Worm (Caenorhabditis elegans) whole organism, L3 larva: ENCODE results near the gene srn-1.

ENCODE experiments used
- R02D3.7 ChIP-seq: fragments of 150-350 bp; optimal IDR thresholded peaks from 2 replicates; lab custom pipeline; 2014; ENCODE audit warnings: missing biosample characterization, missing genetic modification characterization
- ZK546.5 ChIP-seq: sonication (generic microtip); optimal IDR thresholded peaks from 2 replicates; lab custom pipeline; 2017; ENCODE audit warnings: missing biosample characterization, missing genetic modification characterization
- aly-2 ChIP-seq: fragments of 150-350 bp; optimal IDR thresholded peaks from 2 replicates; lab custom pipeline; 2014; ENCODE audit warnings: missing biosample characterization, missing genetic modification characterization
- ama-1 ChIP-seq: fragments of 150-350 bp; optimal IDR thresholded peaks from 2 replicates; lab custom pipeline; 2018
- ceh-16 ChIP-seq: sonication (generic microtip); optimal IDR thresholded peaks from 2 replicates; lab custom pipeline; 2017; ENCODE audit warnings: missing biosample characterization, missing genetic modification characterization
- ceh-28 ChIP-seq: fragments of 150-350 bp; optimal IDR thresholded peaks from 2 replicates; lab custom pipeline; 2014; ENCODE audit warnings: missing biosample characterization, missing genetic modification reagents, missing genetic modification characterization
- ceh-82 ChIP-seq: fragments of 150-350 bp; optimal IDR thresholded peaks from 2 replicates; lab custom pipeline; 2014; ENCODE audit warnings: missing biosample characterization, missing genetic modification characterization
- ceh-9 ChIP-seq: sonication (generic microtip); optimal IDR thresholded peaks from 2 replicates; lab custom pipeline; 2018; ENCODE audit warnings: missing biosample characterization, missing genetic modification characterization
- daf-12 ChIP-seq: fragments of 150-350 bp; optimal IDR thresholded peaks from 2 replicates; lab custom pipeline; 2014; ENCODE audit warnings: missing biosample characterization, missing genetic modification reagents, missing genetic modification characterization
- egl-27 ChIP-seq: sonication (generic microtip); optimal IDR thresholded peaks from 4 replicates; lab custom pipeline; 2017; ENCODE audit warnings: missing biosample characterization, missing genetic modification reagents, missing genetic modification characterization
- egl-5 ChIP-seq: fragments of 150-350 bp; optimal IDR thresholded peaks from 2 replicates; lab custom pipeline; 2017; ENCODE audit warnings: missing biosample characterization, missing genetic modification reagents, missing genetic modification characterization, inconsistent platforms
- elt-1 ChIP-seq: fragments of 150-350 bp; optimal IDR thresholded peaks from 2 replicates; lab custom pipeline; 2014; ENCODE audit warnings: missing biosample characterization, missing genetic modification characterization
- elt-2 ChIP-seq: sonication (generic microtip); optimal IDR thresholded peaks from 2 replicates; lab custom pipeline; 2016; ENCODE audit warnings: missing genetic modification reagents, mild to moderate bottlenecking, missing genetic modification characterization, missing compliant biosample characterization
- elt-3 ChIP-seq, 3 experiments: fragments of 150-350 bp in 1 of 3; sonication (generic microtip) in 2 of 3; optimal IDR thresholded peaks; 2 replicates in 2 of 3; 4 replicates in 1 of 3; lab custom pipeline; 2014 to 2017; ENCODE audit warnings: missing biosample characterization in 3 of 3, missing genetic modification characterization in 3 of 3
- eor-1 ChIP-seq, 2 experiments: fragments of 150-350 bp; optimal IDR thresholded peaks; 2 replicates each; lab custom pipeline; 2014 to 2018; ENCODE audit warnings: missing biosample characterization in 2 of 2, missing genetic modification characterization in 2 of 2
- fkh-10 ChIP-seq: sonication (generic microtip); optimal IDR thresholded peaks from 2 replicates; lab custom pipeline; 2017; ENCODE audit warnings: missing biosample characterization, missing genetic modification reagents, missing genetic modification characterization
- fkh-2 ChIP-seq: fragments of 150-350 bp; optimal IDR thresholded peaks from 2 replicates; lab custom pipeline; 2014; ENCODE audit warnings: missing biosample characterization, missing genetic modification reagents, missing genetic modification characterization
- fos-1 ChIP-seq: fragments of 150-350 bp; optimal IDR thresholded peaks from 2 replicates; lab custom pipeline; 2014; ENCODE audit warnings: missing biosample characterization, missing genetic modification characterization
- hmg-11 ChIP-seq: sonication (generic microtip); optimal IDR thresholded peaks from 2 replicates; lab custom pipeline; 2016; ENCODE audit warnings: missing genetic modification characterization, missing compliant biosample characterization
- jun-1 ChIP-seq: fragments of 150-350 bp; optimal IDR thresholded peaks from 2 replicates; lab custom pipeline; 2014; ENCODE audit warnings: missing biosample characterization, missing genetic modification reagents, missing genetic modification characterization
- lin-15B ChIP-seq: fragments of 150-350 bp; optimal IDR thresholded peaks from 2 replicates; lab custom pipeline; 2014; ENCODE audit warnings: missing biosample characterization, missing genetic modification characterization
- lin-39 ChIP-seq: fragments of 150-350 bp; optimal IDR thresholded peaks from 2 replicates; lab custom pipeline; 2018; ENCODE audit warnings: missing biosample characterization, missing genetic modification reagents, missing genetic modification characterization
- lsy-12 ChIP-seq: sonication (generic microtip); optimal IDR thresholded peaks from 2 replicates; lab custom pipeline; 2016; ENCODE audit warnings: mild to moderate bottlenecking, missing genetic modification characterization, missing compliant biosample characterization
- mdl-1 ChIP-seq: fragments of 150-350 bp; optimal IDR thresholded peaks from 2 replicates; lab custom pipeline; 2014; ENCODE audit warnings: missing biosample characterization, missing genetic modification characterization
- mml-1 ChIP-seq: fragments of 150-350 bp; sonication (generic microtip); optimal IDR thresholded peaks from 3 replicates; lab custom pipeline; 2014; ENCODE audit warnings: missing biosample characterization, missing genetic modification characterization
- nfya-1 ChIP-seq: sonication (generic microtip); optimal IDR thresholded peaks from 2 replicates; lab custom pipeline; 2017; ENCODE audit warnings: missing genetic modification characterization, mild to moderate bottlenecking, missing compliant biosample characterization, antibody characterized with exemption, moderate library complexity; ENCODE audit not compliant: insufficient read depth
- nhr-11 ChIP-seq: fragments of 150-350 bp; optimal IDR thresholded peaks from 2 replicates; lab custom pipeline; 2014; ENCODE audit warnings: missing biosample characterization, missing genetic modification characterization
- nhr-12 ChIP-seq: fragments of 150-350 bp; optimal IDR thresholded peaks from 2 replicates; lab custom pipeline; 2014; ENCODE audit warnings: missing biosample characterization, missing genetic modification characterization
- nhr-23 ChIP-seq: fragments of 150-350 bp; optimal IDR thresholded peaks from 2 replicates; lab custom pipeline; 2014; ENCODE audit warnings: missing biosample characterization, missing genetic modification reagents, missing genetic modification characterization
- nhr-237 ChIP-seq: fragments of 150-350 bp; optimal IDR thresholded peaks from 2 replicates; lab custom pipeline; 2014; ENCODE audit warnings: missing biosample characterization, missing genetic modification characterization
- nhr-25 ChIP-seq: sonication (generic microtip); optimal IDR thresholded peaks from 2 replicates; lab custom pipeline; 2017; ENCODE audit warnings: missing biosample characterization, missing genetic modification characterization
- nhr-28 ChIP-seq: fragments of 150-350 bp; optimal IDR thresholded peaks from 2 replicates; lab custom pipeline; 2014; ENCODE audit warnings: missing biosample characterization, missing genetic modification characterization
- nhr-43 ChIP-seq: sonication (generic microtip); optimal IDR thresholded peaks from 2 replicates; lab custom pipeline; 2016; ENCODE audit warnings: mild to moderate bottlenecking, missing genetic modification characterization, missing compliant biosample characterization; ENCODE audit not compliant: poor library complexity, severe bottlenecking
- nhr-67 ChIP-seq: fragments of 150-350 bp; optimal IDR thresholded peaks from 2 replicates; lab custom pipeline; 2014; ENCODE audit warnings: missing biosample characterization, missing genetic modification characterization
- nhr-76 ChIP-seq: fragments of 150-350 bp; sonication (generic microtip); optimal IDR thresholded peaks from 5 replicates; lab custom pipeline; 2014; ENCODE audit warnings: missing biosample characterization, missing genetic modification characterization
- nhr-77 ChIP-seq: fragments of 150-350 bp; optimal IDR thresholded peaks from 2 replicates; lab custom pipeline; 2014; ENCODE audit warnings: missing biosample characterization, missing genetic modification characterization
- pha-4 ChIP-seq: fragments of 150-350 bp; optimal IDR thresholded peaks from 2 replicates; lab custom pipeline; 2014; ENCODE audit warnings: missing biosample characterization, missing genetic modification reagents, missing genetic modification characterization
- pqm-1 ChIP-seq: fragments of 150-350 bp; optimal IDR thresholded peaks from 2 replicates; lab custom pipeline; 2017; ENCODE audit warnings: missing biosample characterization, missing genetic modification characterization, inconsistent platforms
- sea-2 ChIP-seq: fragments of 150-350 bp; sonication (generic microtip); optimal IDR thresholded peaks from 4 replicates; lab custom pipeline; 2014; ENCODE audit warnings: missing biosample characterization, missing genetic modification reagents, missing genetic modification characterization
- skn-1 ChIP-seq: fragments of 150-350 bp; optimal IDR thresholded peaks from 2 replicates; lab custom pipeline; 2014; ENCODE audit warnings: missing biosample characterization, missing genetic modification characterization
- snpc-4 ChIP-seq: fragments of 150-350 bp; optimal IDR thresholded peaks from 2 replicates; lab custom pipeline; 2014; ENCODE audit warnings: missing biosample characterization, missing genetic modification characterization
- tbx-2 ChIP-seq: sonication (generic microtip); optimal IDR thresholded peaks from 2 replicates; lab custom pipeline; 2016; ENCODE audit warnings: mild to moderate bottlenecking, missing genetic modification characterization, missing compliant biosample characterization
- unc-39 ChIP-seq: sonication (generic microtip); optimal IDR thresholded peaks from 4 replicates; lab custom pipeline; 2017; ENCODE audit warnings: missing biosample characterization, missing genetic modification characterization
- unc-62 ChIP-seq: fragments of 150-350 bp; sonication (generic microtip); optimal IDR thresholded peaks from 4 replicates; lab custom pipeline; 2014; ENCODE audit warnings: missing biosample characterization, missing genetic modification reagents, missing genetic modification characterization
- zag-1 ChIP-seq: fragments of 150-350 bp; optimal IDR thresholded peaks from 2 replicates; lab custom pipeline; 2014; ENCODE audit warnings: missing biosample characterization, missing genetic modification characterization
- ztf-11 ChIP-seq: fragments of 150-350 bp; optimal IDR thresholded peaks from 2 replicates; lab custom pipeline; 2014; ENCODE audit warnings: missing biosample characterization, missing genetic modification characterization
- ztf-4 ChIP-seq: fragments of 150-350 bp; optimal IDR thresholded peaks from 2 replicates; lab custom pipeline; 2014; ENCODE audit warnings: missing biosample characterization, missing genetic modification characterization

srn-1 gene

DNA sequence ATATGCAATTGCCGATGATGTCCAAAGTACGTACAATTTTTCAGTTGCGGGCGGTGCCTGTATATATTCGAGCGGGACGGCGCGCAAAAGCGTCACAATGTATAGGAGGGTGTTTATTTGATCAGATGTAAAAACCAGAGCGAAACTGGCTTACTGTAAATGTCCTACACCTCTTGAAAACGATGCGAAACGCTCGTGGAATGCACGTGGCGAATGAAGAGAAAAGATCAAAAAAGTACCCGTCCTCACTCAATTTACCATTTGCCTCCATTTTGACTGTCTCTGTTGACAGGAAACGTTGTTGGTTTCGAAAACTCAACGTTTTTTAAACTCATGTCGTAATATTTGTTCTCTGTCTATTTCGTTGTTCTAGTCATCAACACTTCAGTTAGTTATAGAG is 45.5 kb downstream of the srn-1 start:
- TF ChIP-seq skn-1 (tag; lab: Kevin White, UChicago) (no peak), ztf-4 (tag; lab: Kevin White, UChicago) (no peak), egl-27 (tag; lab: Kevin White, UChicago) (no peak), pha-4 (tag; lab: Kevin White, UChicago) (peak; percentile 97), nhr-76 (tag; lab: Kevin White, UChicago) (no peak), mml-1 (peak; percentile 72), pqm-1 (tag; lab: Kevin White, UChicago) (peak; percentile 49), ceh-28 (tag; lab: Kevin White, UChicago) (no peak), nfya-1 (peak; percentile 5), jun-1 (peak; percentile 61), nhr-25 (tag; lab: Kevin White, UChicago) (peak; percentile 80), ceh-9 (tag; lab: Kevin White, UChicago) (no peak), ztf-11 (tag; lab: Kevin White, UChicago) (no peak), fos-1 (tag; lab: Kevin White, UChicago) (no peak), snpc-4 (no peak), sea-2 (GFP tag; lab: Kevin White, UChicago) (no peak), ceh-82 (tag; lab: Kevin White, UChicago) (no peak), lsy-12 (tag; lab: Kevin White, UChicago) (peak; percentile 1), nhr-43 (tag; lab: Kevin White, UChicago) (peak; percentile 64), elt-2 (peak; percentile 54)

DNA sequence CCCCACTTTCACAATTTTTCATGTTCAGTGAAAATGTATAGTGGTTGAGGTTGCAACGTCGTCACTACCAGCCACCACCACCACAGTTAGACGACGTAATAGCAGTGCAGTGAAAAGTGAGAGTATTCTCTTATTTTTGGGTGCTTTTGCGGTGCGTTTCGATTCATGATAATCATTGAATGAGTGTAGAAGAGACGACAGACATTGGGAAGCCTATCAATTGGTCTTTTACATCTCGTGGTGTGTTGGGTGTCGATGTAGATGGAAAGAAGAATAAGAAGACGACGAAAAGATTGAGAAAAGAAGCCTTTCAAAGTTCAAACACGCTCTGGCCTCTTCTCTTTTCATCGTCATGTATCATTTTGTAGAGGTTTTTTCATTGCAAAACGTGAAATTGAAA is 46.4 kb downstream of the srn-1 start:
- TF ChIP-seq jun-1 (no peak), nhr-76 (tag; lab: Kevin White, UChicago) (no peak), egl-27 (tag; lab: Kevin White, UChicago) (no peak), nhr-11 (tag; lab: Kevin White, UChicago) (no peak), nhr-12 (no peak), lin-39 (no peak), nhr-28 (tag; lab: Kevin White, UChicago) (no peak), nhr-67 (tag; lab: Kevin White, UChicago) (no peak), ceh-28 (tag; lab: Kevin White, UChicago) (no peak), lin-15B (no peak), nhr-237 (tag; lab: Kevin White, UChicago) (no peak), skn-1 (tag; lab: Kevin White, UChicago) (no peak), tbx-2 (tag; lab: Kevin White, UChicago) (peak; percentile 22), nfya-1 (peak; percentile 53), daf-12 (no peak), elt-3 (tag; optimal IDR thresholded peaks at IDR 0.05; lab: Kevin White, UChicago) (peak in 2 of 3 experiments; percentile 15 to 74), unc-39 (no peak), eor-1 (tag; optimal IDR thresholded peaks at IDR 0.05; lab: Kevin White, UChicago) (no peak), fkh-2 (tag; lab: Kevin White, UChicago) (no peak), nhr-77 (tag; lab: Kevin White, UChicago) (no peak), pqm-1 (tag; lab: Kevin White, UChicago) (peak; percentile 69), ztf-11 (tag; lab: Kevin White, UChicago) (no peak), ama-1 (lab: Kevin White, UChicago) (no peak), pha-4 (tag; lab: Kevin White, UChicago) (no peak), egl-5 (no peak), mml-1 (peak; percentile 31), nhr-43 (tag; lab: Kevin White, UChicago) (peak; percentile 95), mdl-1 (tag; lab: Kevin White, UChicago) (peak; percentile 44), nhr-23 (tag; lab: Kevin White, UChicago) (peak; percentile 72), fos-1 (tag; lab: Kevin White, UChicago) (no peak), fkh-10 (GFP tag; lab: Kevin White, UChicago) (no peak), nhr-25 (tag; lab: Kevin White, UChicago) (peak; percentile 94), ZK546.5 (no peak), hmg-11 (tag; lab: Kevin White, UChicago) (no peak), lsy-12 (tag; lab: Kevin White, UChicago) (no peak), elt-2 (peak; percentile 30), aly-2 (tag; lab: Kevin White, UChicago) (no peak), snpc-4 (no peak), ceh-9 (tag; lab: Kevin White, UChicago) (no peak), ceh-82 (tag; lab: Kevin White, UChicago) (no peak), R02D3.7 (tag; lab: Kevin White, UChicago) (peak; percentile 38), sea-2 (GFP tag; lab: Kevin White, UChicago) (no peak), zag-1 (no peak), elt-1 (no peak), ztf-4 (tag; lab: Kevin White, UChicago) (no peak), ceh-16 (no peak), unc-62 (no peak)
